Worm (Caenorhabditis elegans) whole organism, midembryonic: ENCODE data around the gene K09F5.4.

ENCODE experiments used
- T22C8.4 ChIP-seq: fragments of 200-800 bp; sonication (Bioruptor generic); IDR thresholded peaks from 2 replicates; pipeline ENCODE4 v1.3.6; 2022; ENCODE audit warnings: missing genetic modification characterization, missing compliant biosample characterization
- flt-1 ChIP-seq: fragments of 200-800 bp; sonication (Bioruptor generic); IDR thresholded peaks from 2 replicates; pipeline ENCODE4 v1.3.6; 2022; ENCODE audit warnings: missing genetic modification characterization, missing compliant biosample characterization
- klf-2 ChIP-seq: fragments of 200-800 bp; sonication (Bioruptor generic); conservative IDR thresholded peaks from 2 replicates; pipeline ENCODE4 v1.3.6; 2022; ENCODE audit warnings: missing genetic modification reagents, missing genetic modification characterization, missing compliant biosample characterization
- med-1 ChIP-seq: sonication (generic microtip); optimal IDR thresholded peaks from 2 replicates; lab custom pipeline; 2017; ENCODE audit warnings: missing genetic modification characterization, mild to moderate bottlenecking, missing compliant biosample characterization, antibody characterized with exemption, missing genetic modification reagents; ENCODE audit not compliant: insufficient read depth
- tab-1 ChIP-seq: fragments of 200-800 bp; sonication (Bioruptor generic); IDR thresholded peaks from 2 replicates; pipeline ENCODE4 v1.3.6; 2022; ENCODE audit warnings: missing genetic modification characterization, missing compliant biosample characterization
- ztf-29 ChIP-seq: fragments of 200-800 bp; sonication (Bioruptor generic); IDR thresholded peaks from 2 replicates; pipeline ENCODE4 v1.3.6; 2022; ENCODE audit warnings: missing genetic modification reagents, missing genetic modification characterization, missing compliant biosample characterization

- TF ChIP-seq med-1 (GFP tag; lab: Kevin White, UChicago) (no peak), ztf-29 (GFP tag; lab: Robert Waterston, UW) (no peak), flt-1 (GFP tag; lab: Robert Waterston, UW) (no peak), tab-1 (no peak), T22C8.4 (no peak), klf-2 (GFP tag; lab: Robert Waterston, UW) (no peak)
Measured at ce11 chrX:7664419-7664818, 46.1 kb downstream of the K09F5.4 start.
